Worm (Caenorhabditis elegans) whole organism, young adult: ENCODE results near the gene glb-10.

Source experiments
- B0019.2 ChIP-seq: fragments of 200-800 bp; sonication (Bioruptor generic); conservative IDR thresholded peaks from 2 replicates; pipeline ENCODE4 v1.3.6; 2022; ENCODE audit warnings: missing genetic modification reagents, missing genetic modification characterization, missing compliant biosample characterization
- D2030.7 ChIP-seq: fragments of 200-800 bp; sonication (Bioruptor generic); IDR thresholded peaks from 2 replicates; pipeline ENCODE4 v1.3.6; 2022; ENCODE audit warnings: missing genetic modification reagents, missing genetic modification characterization, missing compliant biosample characterization
- him-1 ChIP-seq: sonication (generic microtip); optimal IDR thresholded peaks from 2 replicates; lab custom pipeline; 2016; ENCODE audit warnings: missing genotype, missing genetic modification reagents, missing genetic modification characterization, missing compliant biosample characterization

DNA sequence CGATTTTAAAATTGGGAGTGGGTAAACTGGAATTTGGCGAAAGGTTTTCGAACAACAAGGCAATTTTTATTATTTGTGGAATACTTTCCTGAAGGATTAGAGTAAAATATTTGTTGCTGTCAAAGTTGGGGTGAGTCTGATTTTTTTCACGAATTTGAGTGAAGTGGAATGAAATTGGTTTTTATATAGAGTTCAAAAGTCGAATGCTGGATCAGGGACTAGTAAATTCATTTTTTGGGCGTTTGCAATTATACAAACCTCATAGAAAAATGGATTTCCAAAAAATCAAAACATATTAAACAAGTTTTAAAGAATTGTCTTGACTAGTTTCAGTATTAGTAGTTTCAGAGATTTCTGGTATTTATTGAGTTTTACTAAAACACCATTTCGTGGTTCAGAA lies 30.9 kb upstream of the glb-10 start, which contains the start of gene C32D5.7:
- no peak for TF ChIP-seq him-1 (tag; lab: Kevin White, UChicago)
- no peak for TF ChIP-seq B0019.2 (GFP tag; lab: Robert Waterston, UW)
- TF ChIP-seq D2030.7 (GFP tag; lab: Robert Waterston, UW) = no peak
